Fruit fly (Drosophila melanogaster) whole organism, pupa: Measurements from ENCODE around the gene Ccdc85.

Experiments used
- CG10348 ChIP-seq: fragments of 200-800 bp; sonication (Bioruptor generic); IDR thresholded peaks from 2 replicates; pipeline ENCODE4 v1.3.6; 2022; ENCODE audit warnings: missing biosample characterization, missing genetic modification characterization
- CG12605 ChIP-seq: fragments of 200-800 bp; sonication (Bioruptor generic); IDR thresholded peaks from 2 replicates; pipeline ENCODE4 v1.3.6; 2022; ENCODE audit warnings: missing biosample characterization, missing genetic modification characterization
- CG13204 ChIP-seq: fragments of 200-800 bp; sonication (Bioruptor generic); optimal IDR thresholded peaks from 2 replicates; lab custom pipeline; 2018; ENCODE audit warnings: missing biosample characterization, mild to moderate bottlenecking, missing genetic modification characterization, moderate library complexity
- CG14655 ChIP-seq: fragments of 200-800 bp; sonication (Bioruptor generic); optimal IDR thresholded peaks from 3 replicates; lab custom pipeline; 2017; ENCODE audit warnings: mild to moderate bottlenecking, missing biosample characterization, missing genetic modification reagents, missing genetic modification characterization
- CG15710 ChIP-seq: fragments of 200-800 bp; sonication (Bioruptor generic); optimal IDR thresholded peaks from 2 replicates; lab custom pipeline; 2018; ENCODE audit warnings: missing biosample characterization, mild to moderate bottlenecking, missing genetic modification characterization, moderate library complexity
- CG17806 ChIP-seq: fragments of 200-800 bp; sonication (Bioruptor generic); optimal IDR thresholded peaks from 2 replicates; lab custom pipeline; 2018; ENCODE audit warnings: missing biosample characterization, mild to moderate bottlenecking, missing genetic modification characterization, moderate library complexity
- CG32121 ChIP-seq: fragments of 200-800 bp; sonication (Bioruptor generic); IDR thresholded peaks from 2 replicates; pipeline ENCODE4 v1.3.6; 2022; ENCODE audit warnings: missing biosample characterization, missing genetic modification characterization
- CG34367 ChIP-seq: fragments of 200-800 bp; sonication (Bioruptor generic); optimal IDR thresholded peaks from 2 replicates; lab custom pipeline; 2018; ENCODE audit warnings: missing biosample characterization, mild to moderate bottlenecking, missing genetic modification characterization
- CG4496 ChIP-seq: fragments of 200-800 bp; sonication (Bioruptor generic); IDR thresholded peaks from 3 replicates; pipeline ENCODE4 v1.3.6; 2022; ENCODE audit warnings: missing biosample characterization, missing genetic modification characterization
- CG8159 ChIP-seq: fragments of 200-800 bp; sonication (Bioruptor generic); optimal IDR thresholded peaks from 3 replicates; lab custom pipeline; 2018; ENCODE audit warnings: missing biosample characterization, mild to moderate bottlenecking, missing genetic modification characterization, moderate library complexity
- CG8301 ChIP-seq: fragments of 200-800 bp; sonication (Bioruptor generic); optimal IDR thresholded peaks from 2 replicates; lab custom pipeline; 2018; ENCODE audit warnings: missing biosample characterization, mild to moderate bottlenecking, missing genetic modification characterization
- CG9948 ChIP-seq: fragments of 200-800 bp; sonication (Bioruptor generic); optimal IDR thresholded peaks from 2 replicates; lab custom pipeline; 2018; ENCODE audit warnings: missing biosample characterization, mild to moderate bottlenecking, missing genetic modification characterization, moderate library complexity
- D1 ChIP-seq: fragments of 200-800 bp; sonication (Bioruptor generic); optimal IDR thresholded peaks from 2 replicates; lab custom pipeline; 2018; ENCODE audit warnings: missing biosample characterization, mild to moderate bottlenecking, missing genetic modification characterization, moderate library complexity
- EcR ChIP-seq: fragments of 200-800 bp; sonication (Bioruptor generic); optimal IDR thresholded peaks from 3 replicates; lab custom pipeline; 2019; ENCODE audit warnings: missing biosample characterization, missing genetic modification characterization, mild to moderate bottlenecking, moderate library complexity, missing genetic modification reagents
- Ets98B ChIP-seq: fragments of 200-800 bp; sonication (Bioruptor generic); IDR thresholded peaks from 2 replicates; pipeline ENCODE4 v1.3.6; 2022; ENCODE audit warnings: missing biosample characterization, missing genetic modification characterization
- Pif1A ChIP-seq: fragments of 200-800 bp; sonication (Bioruptor generic); optimal IDR thresholded peaks from 3 replicates; lab custom pipeline; 2016; ENCODE audit warnings: missing biosample characterization, missing genetic modification characterization
- Pif1B ChIP-seq: fragments of 200-800 bp; sonication (Bioruptor generic); optimal IDR thresholded peaks from 3 replicates; lab custom pipeline; 2016; ENCODE audit warnings: missing biosample characterization, missing genetic modification characterization
- Snoo ChIP-seq: fragments of 200-800 bp; sonication (Bioruptor generic); optimal IDR thresholded peaks from 3 replicates; lab custom pipeline; 2017; ENCODE audit warnings: missing biosample characterization, mild to moderate bottlenecking, missing genetic modification characterization, inconsistent platforms
- fd96Ca ChIP-seq: fragments of 200-800 bp; sonication (Bioruptor generic); IDR thresholded peaks from 3 replicates; pipeline ENCODE4 v1.3.6; 2022; ENCODE audit warnings: missing biosample characterization, missing genetic modification characterization
- gl ChIP-seq: fragments of 200-800 bp; sonication (Bioruptor generic); optimal IDR thresholded peaks from 2 replicates; lab custom pipeline; 2018; ENCODE audit warnings: missing biosample characterization, mild to moderate bottlenecking, missing genetic modification characterization
- rn ChIP-seq: fragments of 200-800 bp; sonication (Bioruptor generic); IDR thresholded peaks from 2 replicates; pipeline ENCODE4 v1.3.6; 2022; ENCODE audit warnings: missing biosample characterization, missing genetic modification characterization

Gene Ccdc85

dm6 chr2L:3044660-3045504 is 45.8 kb downstream of the Ccdc85 start:
- no peak for TF ChIP-seq CG4496 (GFP tag; lab: Robert Waterston, UW)
- TF ChIP-seq CG9948 (tag; lab: Kevin White, UChicago): no peak
- TF ChIP-seq Pif1A (GFP tag; lab: Kevin White, UChicago): no peak
- TF ChIP-seq, all 21 proteins: peak for 0

DNA sequence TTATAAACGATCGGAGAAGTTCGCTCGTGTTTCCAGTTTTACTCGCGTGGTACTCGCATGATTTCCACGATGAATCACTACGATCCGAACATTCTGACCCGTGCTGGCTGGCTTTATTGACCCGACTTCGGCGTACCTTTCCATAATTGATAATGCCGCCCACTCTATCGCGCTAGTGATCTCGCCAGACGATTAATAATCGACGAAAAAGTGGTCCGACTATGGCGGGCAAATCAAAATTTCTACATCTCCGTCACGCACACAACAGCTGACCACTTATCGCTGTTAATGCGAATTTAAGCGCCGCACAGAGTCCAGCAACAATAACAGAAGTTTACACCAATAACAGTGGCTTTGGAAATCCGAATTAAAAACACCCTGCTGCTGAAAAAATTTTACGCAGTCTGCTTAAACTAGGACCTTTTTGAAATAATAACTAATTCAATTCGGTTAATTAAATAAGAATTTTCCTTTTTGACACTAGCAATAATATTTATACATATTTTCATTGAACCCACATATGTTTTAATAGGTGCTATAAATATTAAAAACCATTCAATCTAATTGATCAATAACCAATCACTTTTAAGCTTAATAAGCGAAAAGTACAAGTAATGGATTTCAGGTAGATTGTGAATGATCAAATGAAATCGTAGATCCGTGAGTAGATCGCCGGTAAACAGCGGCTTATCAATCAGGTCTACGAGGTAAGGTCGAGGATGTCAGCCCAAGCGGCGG is 56.8 kb downstream of the Ccdc85 start:
- TF ChIP-seq CG8159 (tag; lab: Kevin White, UChicago): peak; percentile 54
- TF ChIP-seq Ets98B (GFP tag; lab: Robert Waterston, UW): no peak
- TF ChIP-seq Pif1B (GFP tag; lab: Kevin White, UChicago): peak; percentile 33
- peak; percentile 38 for TF ChIP-seq CG15710
- TF ChIP-seq D1: no peak
- no peak for TF ChIP-seq CG32121
- peak; percentile 35 for TF ChIP-seq Pif1A (GFP tag; lab: Kevin White, UChicago)
- peak; percentile 75 for TF ChIP-seq CG14655 (GFP tag; lab: Kevin White, UChicago)
- no peak for TF ChIP-seq gl (tag; lab: Kevin White, UChicago)
- peak; percentile 21 for TF ChIP-seq CG9948 (tag; lab: Kevin White, UChicago)
- TF ChIP-seq, all 21 proteins: peak for 6

- TF ChIP-seq fd96Ca (GFP tag; lab: Robert Waterston, UW) (peak; percentile 50; the same call in 2 of the 3 replicates), Snoo (tag; lab: Kevin White, UChicago) (no peak), Pif1B (GFP tag; lab: Kevin White, UChicago) (peak; percentile 11), Pif1A (GFP tag; lab: Kevin White, UChicago) (no peak), rn (no peak), CG9948 (tag; lab: Kevin White, UChicago) (no peak), CG4496 (GFP tag; lab: Robert Waterston, UW) (0 out of 3 replicates have a peak, but pooled peaks have one; percentile 58), CG14655 (GFP tag; lab: Kevin White, UChicago) (no peak), CG32121 (peak; percentile 23; the same call in 1 of the 2 replicates), CG10348 (GFP tag; lab: Robert Waterston, UW) (no peak), CG12605 (GFP tag; lab: Robert Waterston, UW) (peak; percentile 46), CG8159 (tag; lab: Kevin White, UChicago) (peak; percentile 3), Ets98B (GFP tag; lab: Robert Waterston, UW) (peak; percentile 52; the same call in 1 of the 2 replicates)
Measured at dm6 chr2L:3056448-3056790, 57.3 kb downstream of the Ccdc85 start, which contains the start of gene FASN1. TSS of gene FASN1 (plus strand) at chr2L:3056598.

DNA sequence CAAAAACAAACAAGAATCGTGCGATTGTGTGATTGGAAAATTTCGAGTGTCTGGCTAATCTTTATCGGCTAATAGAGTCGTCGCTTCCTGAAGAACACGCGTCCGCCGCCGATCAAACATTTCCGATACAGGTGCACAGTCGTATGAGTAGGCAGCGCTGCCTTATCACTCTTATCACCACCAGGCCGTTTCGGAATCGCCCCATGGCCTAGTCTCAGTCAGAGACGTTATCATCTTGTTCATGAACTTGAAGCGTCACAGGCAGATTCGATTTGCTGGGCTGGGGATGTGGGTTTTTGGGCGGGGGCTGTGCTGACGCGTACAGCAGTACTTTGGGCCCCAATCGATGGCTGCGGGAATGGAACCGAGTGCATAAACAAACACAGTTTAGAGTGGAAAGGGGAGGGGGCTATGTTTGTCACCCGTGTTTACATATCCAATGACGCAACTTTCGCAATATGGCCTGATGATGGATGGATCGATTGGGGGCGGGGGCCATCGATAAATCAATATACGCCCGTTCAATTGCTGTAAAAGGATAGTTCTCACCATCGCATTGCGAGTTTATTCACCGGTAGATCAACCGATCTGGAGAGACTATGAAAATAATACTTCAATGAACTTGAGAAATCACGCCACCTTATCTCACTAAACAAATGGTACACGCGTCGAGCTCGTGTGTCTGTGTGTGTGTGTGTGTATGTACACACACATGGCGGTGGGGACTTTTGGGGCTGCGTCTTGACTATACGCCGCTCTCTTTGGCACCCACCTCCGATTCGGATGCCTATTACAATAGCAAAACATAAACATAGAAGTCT is 59.1 kb downstream of the Ccdc85 start:
- TF ChIP-seq CG8159 (tag; lab: Kevin White, UChicago): no peak
- peak; percentile 0 for TF ChIP-seq EcR (GFP tag; lab: Kevin White, UChicago)
- TF ChIP-seq, all 21 proteins: peak for 1

DNA sequence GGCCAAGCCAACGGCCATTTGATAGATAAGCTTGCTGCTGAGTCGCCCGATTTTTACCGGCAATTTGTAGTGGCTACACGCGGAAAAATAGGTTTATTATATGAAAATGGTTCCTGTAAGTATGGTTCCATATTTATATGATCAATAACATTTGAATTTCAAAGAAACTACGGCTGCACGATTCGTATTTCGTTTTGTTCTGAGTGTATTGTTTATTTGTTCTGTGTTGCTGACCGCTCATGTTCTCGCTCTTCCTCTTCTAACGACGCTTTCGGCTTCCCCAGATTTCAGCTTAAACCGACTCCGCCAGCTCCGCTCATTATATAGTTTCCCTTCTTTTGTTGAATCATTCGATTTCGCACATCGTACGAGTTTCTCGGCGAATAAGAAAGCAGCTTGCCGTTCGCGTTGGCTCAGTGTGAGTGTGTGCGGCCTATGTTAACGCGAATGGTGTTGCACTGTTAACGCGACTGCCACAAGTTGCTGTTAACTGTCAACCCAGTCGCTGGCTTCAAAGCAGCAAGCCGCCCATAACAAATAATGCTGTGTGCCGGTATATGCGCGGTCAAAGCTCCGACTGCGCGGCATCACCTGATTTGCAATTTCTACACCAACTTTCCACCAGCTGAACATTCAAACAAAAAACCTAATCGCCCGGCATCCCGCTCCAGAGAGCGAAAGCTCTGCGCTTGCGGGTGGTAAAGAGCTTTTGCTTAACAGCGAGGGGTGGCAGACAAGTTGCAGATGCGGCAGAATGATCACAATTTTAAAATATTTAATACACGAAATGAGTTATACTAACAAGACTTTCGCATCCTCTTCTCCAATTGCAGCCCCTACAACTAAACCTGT is 59.9 kb downstream of the Ccdc85 start:
- peak; percentile 69; the same call in 2 of the 3 replicates for TF ChIP-seq fd96Ca (GFP tag; lab: Robert Waterston, UW)
- TF ChIP-seq CG12605 (GFP tag; lab: Robert Waterston, UW): peak; percentile 29; the same call in 1 of the 2 replicates
- TF ChIP-seq CG4496 (GFP tag; lab: Robert Waterston, UW): peak; percentile 52; the same call in 2 of the 3 replicates
- no peak for TF ChIP-seq D1
- TF ChIP-seq CG8159 (tag; lab: Kevin White, UChicago): no peak
- TF ChIP-seq Ets98B (GFP tag; lab: Robert Waterston, UW): peak; percentile 36

- no peak for TF ChIP-seq gl (tag; lab: Kevin White, UChicago)
- TF ChIP-seq CG32121: no peak
- no peak for TF ChIP-seq Snoo (tag; lab: Kevin White, UChicago)
- TF ChIP-seq Pif1A (GFP tag; lab: Kevin White, UChicago): no peak
- no peak for TF ChIP-seq CG34367 (tag; lab: Kevin White, UChicago)
- no peak for TF ChIP-seq CG17806 (tag; lab: Kevin White, UChicago)
- TF ChIP-seq CG8301 (tag; lab: Kevin White, UChicago): no peak
- no peak for TF ChIP-seq CG12605 (GFP tag; lab: Robert Waterston, UW)
- no peak for TF ChIP-seq CG14655 (GFP tag; lab: Kevin White, UChicago)
- TF ChIP-seq EcR (GFP tag; lab: Kevin White, UChicago): no peak
- no peak for TF ChIP-seq CG13204 (GFP tag; lab: Kevin White, UChicago)
- no peak for TF ChIP-seq rn
- no peak for TF ChIP-seq D1
- no peak for TF ChIP-seq CG10348 (GFP tag; lab: Robert Waterston, UW)
- TF ChIP-seq CG8159 (tag; lab: Kevin White, UChicago): no peak
- TF ChIP-seq CG15710: no peak
- no peak for TF ChIP-seq CG9948 (tag; lab: Kevin White, UChicago)
- no peak for TF ChIP-seq CG4496 (GFP tag; lab: Robert Waterston, UW)
- no peak for TF ChIP-seq Pif1B (GFP tag; lab: Kevin White, UChicago)
Measured at dm6 chr2L:3059624-3059919, 60.5 kb downstream of the Ccdc85 start.
